Worm (Caenorhabditis elegans) whole organism, L1 larva: Measurements from ENCODE around the gene K07F5.7.
A peak's percentile ranks its signal among the peaks of the same experiment; 100 is the strongest.

Source experiments
- C04F5.9 ChIP-seq: sonication (generic microtip); optimal IDR thresholded peaks from 2 replicates; lab custom pipeline; 2016; ENCODE audit warnings: missing genetic modification characterization, missing compliant biosample characterization
- C34B4.2 ChIP-seq: sonication (generic microtip); optimal IDR thresholded peaks from 2 replicates; lab custom pipeline; 2017; ENCODE audit warnings: mild to moderate bottlenecking, missing genetic modification characterization, missing compliant biosample characterization
- F16B12.6 ChIP-seq: fragments of 150-350 bp; optimal IDR thresholded peaks from 2 replicates; lab custom pipeline; 2014; ENCODE audit warnings: missing biosample characterization, missing genetic modification characterization
- Y116A8C.19 ChIP-seq: sonication (generic microtip); optimal IDR thresholded peaks from 2 replicates; lab custom pipeline; 2016; ENCODE audit warnings: missing compliant biosample characterization, missing genetic modification characterization, borderline replicate concordance
- aha-1 ChIP-seq: fragments of 150-350 bp; optimal IDR thresholded peaks from 2 replicates; lab custom pipeline; 2014; ENCODE audit warnings: missing biosample characterization, missing genetic modification characterization
- alr-1 ChIP-seq: fragments of 200-800 bp; sonication (Bioruptor generic); optimal IDR thresholded peaks from 2 replicates; lab custom pipeline; 2018; ENCODE audit warnings: borderline replicate concordance, mild to moderate bottlenecking, missing genetic modification characterization, missing compliant biosample characterization
- ama-1 ChIP-seq: fragments of 150-350 bp; optimal IDR thresholded peaks from 2 replicates; lab custom pipeline; 2014
- blmp-1 ChIP-seq: fragments of 150-350 bp; optimal IDR thresholded peaks from 2 replicates; lab custom pipeline; 2014; ENCODE audit warnings: missing biosample characterization, missing genetic modification characterization
- ceh-63 ChIP-seq: fragments of 200-800 bp; sonication (Bioruptor generic); optimal IDR thresholded peaks from 2 replicates; lab custom pipeline; 2018; ENCODE audit warnings: mild to moderate bottlenecking, missing genetic modification characterization, missing compliant biosample characterization
- ceh-8 ChIP-seq: fragments of 200-800 bp; sonication (Bioruptor generic); optimal IDR thresholded peaks from 2 replicates; lab custom pipeline; 2018; ENCODE audit warnings: mild to moderate bottlenecking, missing genetic modification characterization, moderate library complexity, missing compliant biosample characterization
- ceh-82 ChIP-seq, 3 experiments: fragments of 150-350 bp in 1 of 3; sonication (generic microtip) in 2 of 3; optimal IDR thresholded peaks; 2 replicates each; lab custom pipeline; 2014 to 2017; ENCODE audit warnings: missing biosample characterization in 3 of 3, missing genetic modification characterization in 3 of 3
- dpl-1 ChIP-seq, 3 experiments: fragments of 150-350 bp in 2 of 3; sonication (generic microtip) in 1 of 3; optimal IDR thresholded peaks; 2 replicates each; lab custom pipeline; 2014 to 2017; ENCODE audit warnings: missing biosample characterization in 3 of 3, missing genetic modification characterization in 3 of 3, missing genetic modification reagents in 3 of 3
- dsc-1 ChIP-seq: sonication (generic microtip); optimal IDR thresholded peaks from 2 replicates; lab custom pipeline; 2016; ENCODE audit warnings: mild to moderate bottlenecking, missing genetic modification characterization, missing compliant biosample characterization
- efl-3 ChIP-seq: fragments of 200-800 bp; sonication (Bioruptor generic); optimal IDR thresholded peaks from 2 replicates; lab custom pipeline; 2018; ENCODE audit warnings: mild to moderate bottlenecking, missing genetic modification characterization, missing compliant biosample characterization
- egl-13 ChIP-seq: sonication (generic microtip); optimal IDR thresholded peaks from 2 replicates; lab custom pipeline; 2016; ENCODE audit warnings: missing genotype, missing genetic modification reagents, missing genetic modification characterization, missing compliant biosample characterization
- elt-3 ChIP-seq, 6 experiments: fragments of 150-350 bp in 1 of 6; sonication (generic microtip); optimal IDR thresholded peaks; 2 replicates each; lab custom pipeline; 2017 to 2018; ENCODE audit warnings: missing biosample characterization in 6 of 6, missing genetic modification characterization in 6 of 6, inconsistent platforms in 1 of 6
- ets-5 ChIP-seq: fragments of 200-800 bp; sonication (Bioruptor generic); IDR thresholded peaks from 2 replicates; pipeline ENCODE4 v1.3.6; 2022; ENCODE audit warnings: missing genetic modification characterization, missing compliant biosample characterization
- fkh-8 ChIP-seq: sonication (generic microtip); optimal IDR thresholded peaks from 2 replicates; lab custom pipeline; 2016; ENCODE audit warnings: mild to moderate bottlenecking, missing genetic modification characterization, missing compliant biosample characterization
- fos-1 ChIP-seq: fragments of 150-350 bp; optimal IDR thresholded peaks from 2 replicates; lab custom pipeline; 2014; ENCODE audit warnings: missing biosample characterization, missing genetic modification characterization
- grh-1 ChIP-seq: fragments of 200-800 bp; sonication (Bioruptor generic); IDR thresholded peaks from 2 replicates; pipeline ENCODE4 v1.3.6; 2022; ENCODE audit warnings: missing genetic modification reagents, missing genetic modification characterization, missing compliant biosample characterization
- hlh-17 ChIP-seq: fragments of 200-800 bp; sonication (Bioruptor generic); optimal IDR thresholded peaks from 2 replicates; lab custom pipeline; 2018; ENCODE audit warnings: missing genetic modification characterization, mild to moderate bottlenecking, missing compliant biosample characterization, moderate library complexity, borderline replicate concordance
- hlh-4 ChIP-seq: sonication (generic microtip); optimal IDR thresholded peaks from 2 replicates; lab custom pipeline; 2016; ENCODE audit warnings: mild to moderate bottlenecking, missing genetic modification characterization, missing compliant biosample characterization
- hpl-2 ChIP-seq: fragments of 150-350 bp; optimal IDR thresholded peaks from 2 replicates; lab custom pipeline; 2014; ENCODE audit warnings: missing biosample characterization, missing genetic modification reagents, missing genetic modification characterization
- lin-14 ChIP-seq: fragments of 200-800 bp; sonication (Bioruptor generic); optimal IDR thresholded peaks from 2 replicates; lab custom pipeline; 2018; ENCODE audit warnings: mild to moderate bottlenecking, missing genetic modification characterization, moderate library complexity, missing compliant biosample characterization
- lin-35 ChIP-seq, 2 experiments: fragments of 150-350 bp; optimal IDR thresholded peaks; 2 replicates each; lab custom pipeline; 2014; ENCODE audit warnings: missing biosample characterization in 2 of 2, missing genetic modification characterization in 2 of 2, missing genetic modification reagents in 2 of 2
- lir-3 ChIP-seq: sonication (generic microtip); optimal IDR thresholded peaks from 2 replicates; lab custom pipeline; 2016; ENCODE audit warnings: mild to moderate bottlenecking, missing genetic modification characterization, moderate library complexity, missing compliant biosample characterization; ENCODE audit not compliant: poor library complexity
- lsy-2 ChIP-seq, 2 experiments: fragments of 150-350 bp; optimal IDR thresholded peaks; 2 replicates each; lab custom pipeline; 2014; ENCODE audit warnings: missing biosample characterization in 2 of 2, missing genetic modification characterization in 2 of 2
- mdl-1 ChIP-seq, 2 experiments: fragments of 150-350 bp; optimal IDR thresholded peaks; 2 replicates each; lab custom pipeline; 2014 to 2017; ENCODE audit warnings: missing biosample characterization in 2 of 2, missing genetic modification characterization in 2 of 2, inconsistent platforms in 1 of 2
- mef-2 ChIP-seq: fragments of 150-350 bp; optimal IDR thresholded peaks from 2 replicates; lab custom pipeline; 2014; ENCODE audit warnings: missing biosample characterization, missing genetic modification characterization
- nhr-12 ChIP-seq: sonication (generic microtip); optimal IDR thresholded peaks from 2 replicates; lab custom pipeline; 2017; ENCODE audit warnings: missing biosample characterization, missing genetic modification characterization
- nhr-19 ChIP-seq: fragments of 200-800 bp; sonication (Bioruptor generic); conservative IDR thresholded peaks from 2 replicates; pipeline ENCODE4 v1.3.6; 2022; ENCODE audit warnings: missing genetic modification characterization, missing compliant biosample characterization
- nhr-47 ChIP-seq: sonication (generic microtip); optimal IDR thresholded peaks from 2 replicates; lab custom pipeline; 2016; ENCODE audit warnings: mild to moderate bottlenecking, missing genetic modification characterization, moderate library complexity, missing compliant biosample characterization
- nhr-76 ChIP-seq: sonication (generic microtip); optimal IDR thresholded peaks from 2 replicates; lab custom pipeline; 2017; ENCODE audit warnings: missing biosample characterization, missing genetic modification characterization
- nhr-77 ChIP-seq: fragments of 150-350 bp; optimal IDR thresholded peaks from 2 replicates; lab custom pipeline; 2014; ENCODE audit warnings: missing biosample characterization, missing genetic modification characterization
- nhr-90 ChIP-seq: sonication (generic microtip); optimal IDR thresholded peaks from 2 replicates; lab custom pipeline; 2016; ENCODE audit warnings: mild to moderate bottlenecking, missing genetic modification characterization, missing compliant biosample characterization; ENCODE audit not compliant: poor library complexity
- pax-3 ChIP-seq: fragments of 200-800 bp; sonication (Bioruptor generic); optimal IDR thresholded peaks from 2 replicates; lab custom pipeline; 2018; ENCODE audit warnings: mild to moderate bottlenecking, missing genetic modification characterization, moderate library complexity, missing compliant biosample characterization
- rnt-1 ChIP-seq: sonication (generic microtip); optimal IDR thresholded peaks from 2 replicates; lab custom pipeline; 2016; ENCODE audit warnings: mild to moderate bottlenecking, missing genetic modification characterization, moderate library complexity, missing compliant biosample characterization
- skn-1 ChIP-seq: fragments of 150-350 bp; optimal IDR thresholded peaks from 2 replicates; lab custom pipeline; 2014; ENCODE audit warnings: missing biosample characterization, missing genetic modification characterization
- snu-23 ChIP-seq: sonication (generic microtip); optimal IDR thresholded peaks from 2 replicates; lab custom pipeline; 2016; ENCODE audit warnings: missing genetic modification characterization, missing compliant biosample characterization
- sox-4 ChIP-seq: sonication (generic microtip); optimal IDR thresholded peaks from 2 replicates; lab custom pipeline; 2016; ENCODE audit warnings: missing genetic modification characterization, missing compliant biosample characterization
- swsn-7 ChIP-seq: sonication (generic microtip); optimal IDR thresholded peaks from 2 replicates; lab custom pipeline; 2016; ENCODE audit warnings: missing genetic modification characterization, missing compliant biosample characterization
- tbx-2 ChIP-seq: sonication (generic microtip); optimal IDR thresholded peaks from 2 replicates; lab custom pipeline; 2016; ENCODE audit warnings: missing genetic modification characterization, missing compliant biosample characterization
- unc-130 ChIP-seq: fragments of 150-350 bp; optimal IDR thresholded peaks from 2 replicates; lab custom pipeline; 2017; ENCODE audit warnings: missing biosample characterization, missing genetic modification characterization, inconsistent platforms
- unc-30 ChIP-seq: sonication (generic microtip); optimal IDR thresholded peaks from 2 replicates; lab custom pipeline; 2017; ENCODE audit warnings: missing biosample characterization, missing genetic modification characterization
- unc-86 ChIP-seq: sonication (generic microtip); optimal IDR thresholded peaks from 2 replicates; lab custom pipeline; 2016; ENCODE audit warnings: missing genetic modification characterization, missing compliant biosample characterization
- xbp-1 ChIP-seq: sonication (generic microtip); optimal IDR thresholded peaks from 2 replicates; lab custom pipeline; 2016; ENCODE audit warnings: missing genetic modification characterization, missing compliant biosample characterization
- zip-4 ChIP-seq: fragments of 200-800 bp; sonication (Bioruptor generic); optimal IDR thresholded peaks from 2 replicates; lab custom pipeline; 2018; ENCODE audit warnings: mild to moderate bottlenecking, missing genetic modification characterization, moderate library complexity, missing compliant biosample characterization
- ztf-11 ChIP-seq, 2 experiments: sonication (generic microtip); optimal IDR thresholded peaks; 2 replicates each; lab custom pipeline; 2016 to 2017; ENCODE audit warnings: missing genetic modification characterization in 2 of 2, missing biosample characterization in 1 of 2, missing compliant biosample characterization in 1 of 2
- ztf-4 ChIP-seq: fragments of 150-350 bp; optimal IDR thresholded peaks from 2 replicates; lab custom pipeline; 2014; ENCODE audit warnings: missing biosample characterization, missing genetic modification characterization

Gene K07F5.7

ce11 chrIV:9875646-9876045 is 27.7 kb upstream of the K07F5.7 start (continued):
- no peak for TF ChIP-seq egl-13 (tag; lab: Kevin White, UChicago)
- no peak for TF ChIP-seq ztf-11 (tag; optimal IDR thresholded peaks at IDR 0.05; lab: Kevin White, UChicago)
- TF ChIP-seq elt-3 (tag; optimal IDR thresholded peaks at IDR 0.05; lab: Kevin White, UChicago), result peak in 4 of 6 experiments; percentile 26 to 81 (median 74)
- no peak for TF ChIP-seq fkh-8
- TF ChIP-seq ceh-63 (GFP tag; lab: Kevin White, UChicago), result no peak
- no peak for TF ChIP-seq fos-1 (tag; lab: Kevin White, UChicago)
- TF ChIP-seq nhr-77, result no peak
- TF ChIP-seq unc-130 (tag; lab: Kevin White, UChicago), result no peak
- peak; percentile 79 for TF ChIP-seq lin-14 (GFP tag; lab: Kevin White, UChicago)
- TF ChIP-seq ama-1 (lab: Kevin White, UChicago), result no peak
- TF ChIP-seq ceh-8 (GFP tag; lab: Kevin White, UChicago), result no peak
- TF ChIP-seq nhr-12 (tag; lab: Kevin White, UChicago), result no peak
- no peak for TF ChIP-seq grh-1
- no peak for TF ChIP-seq mef-2 (tag; lab: Kevin White, UChicago)
- no peak for TF ChIP-seq ets-5 (GFP tag; lab: Robert Waterston, UW)
- TF ChIP-seq tbx-2 (tag; lab: Kevin White, UChicago), result peak; percentile 31
- TF ChIP-seq xbp-1 (tag; lab: Kevin White, UChicago), result no peak
- TF ChIP-seq hlh-17 (GFP tag; lab: Kevin White, UChicago), result no peak
- TF ChIP-seq C04F5.9 (tag; lab: Kevin White, UChicago), result no peak
- peak in 1 of 2 experiments; percentile 71 for TF ChIP-seq lin-35 (GFP tag; optimal IDR thresholded peaks at IDR 0.05; lab: Kevin White, UChicago)
- no peak for TF ChIP-seq alr-1 (tag; lab: Kevin White, UChicago)
- no peak for TF ChIP-seq F16B12.6
- TF ChIP-seq mdl-1 (tag; optimal IDR thresholded peaks at IDR 0.05; lab: Kevin White, UChicago), result peak in 1 of 2 experiments; percentile 65
- TF ChIP-seq lsy-2 (tag; optimal IDR thresholded peaks at IDR 0.05; lab: Kevin White, UChicago), result peak in 1 of 2 experiments; percentile 10
- TF ChIP-seq skn-1 (tag; lab: Kevin White, UChicago), result no peak
- TF ChIP-seq nhr-76, result no peak
- TF ChIP-seq efl-3 (GFP tag; lab: Kevin White, UChicago), result no peak
- TF ChIP-seq dsc-1 (tag; lab: Kevin White, UChicago), result no peak
- no peak for TF ChIP-seq hlh-4 (tag; lab: Kevin White, UChicago)
- TF ChIP-seq, all 84 proteins: peak for 18

ce11 chrIV:9873837-9874236 is 25.9 kb upstream of the K07F5.7 start:
- TF ChIP-seq hlh-4 (tag; lab: Kevin White, UChicago) (no peak), elt-3 (tag; optimal IDR thresholded peaks at IDR 0.05; lab: Kevin White, UChicago) (peak in 1 of 6 experiments; percentile 6), unc-30 (no peak), pax-3 (no peak), nhr-90 (no peak), lir-3 (peak; percentile 24), egl-13 (tag; lab: Kevin White, UChicago) (no peak), ztf-4 (tag; lab: Kevin White, UChicago) (peak; percentile 19), zip-4 (GFP tag; lab: Kevin White, UChicago) (no peak), snu-23 (GFP tag; lab: Kevin White, UChicago) (peak; percentile 73), unc-86 (tag; lab: Kevin White, UChicago) (peak; percentile 62), swsn-7 (tag; lab: Kevin White, UChicago) (peak; percentile 39), sox-4 (tag; lab: Kevin White, UChicago) (no peak), xbp-1 (tag; lab: Kevin White, UChicago) (peak; percentile 32), nhr-12 (tag; lab: Kevin White, UChicago) (no peak), hpl-2 (no peak), blmp-1 (tag; lab: Kevin White, UChicago) (peak; percentile 41), Y116A8C.19 (no peak), dsc-1 (tag; lab: Kevin White, UChicago) (peak; percentile 7), mdl-1 (tag; optimal IDR thresholded peaks at IDR 0.05; lab: Kevin White, UChicago) (peak in 1 of 2 experiments; percentile 54), nhr-19 (GFP tag; lab: Robert Waterston, UW) (peak; percentile 27), skn-1 (tag; lab: Kevin White, UChicago) (no peak), fos-1 (tag; lab: Kevin White, UChicago) (no peak), nhr-47 (tag; lab: Kevin White, UChicago) (peak; percentile 38), ceh-82 (tag; optimal IDR thresholded peaks at IDR 0.05; lab: Kevin White, UChicago) (peak in 2 of 3 experiments; percentile 26 to 40), tbx-2 (tag; lab: Kevin White, UChicago) (peak; percentile 39), dpl-1 (GFP tag; optimal IDR thresholded peaks at IDR 0.05; lab: Kevin White, UChicago) (peak in 2 of 3 experiments; percentile 10 to 38), C34B4.2 (no peak), aha-1 (tag; lab: Kevin White, UChicago) (no peak), C04F5.9 (tag; lab: Kevin White, UChicago) (no peak), rnt-1 (tag; lab: Kevin White, UChicago) (peak; percentile 49)
